Worm (Caenorhabditis elegans): ENCODE results near the gene ZK380.4.

The ZK380.4 gene

DNA sequence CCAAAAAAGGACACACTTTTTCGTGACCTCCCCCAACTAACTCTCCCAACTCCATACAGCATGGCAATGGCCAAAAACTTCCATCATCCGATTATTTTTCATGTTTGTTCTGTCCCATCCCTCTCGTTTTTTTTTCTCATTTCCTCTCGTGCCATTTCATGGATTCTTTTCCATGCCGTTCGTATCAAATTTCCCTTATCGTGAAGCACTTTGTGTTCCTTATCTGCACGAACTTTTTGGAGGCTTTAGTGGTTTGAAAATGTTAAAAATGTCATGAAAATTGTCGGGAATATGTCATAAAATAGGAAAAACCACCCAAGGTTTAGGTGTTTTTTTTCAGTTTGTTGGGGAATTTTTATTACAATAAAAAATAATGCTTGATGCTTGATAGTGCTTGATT lies 48.1 kb downstream of the ZK380.4 start:
- no peak for TF ChIP-seq snpc-4 (tag; optimal IDR thresholded peaks at IDR 0.05)
- TF ChIP-seq bed-3 (GFP tag; optimal IDR thresholded peaks at IDR 0.05) = no peak
- no peak for TF ChIP-seq zip-8 (tag; optimal IDR thresholded peaks at IDR 0.05)

- TF ChIP-seq sptf-1 (tag; optimal IDR thresholded peaks at IDR 0.05) (peak; percentile 15), nhr-2 (tag; optimal IDR thresholded peaks at IDR 0.05) (peak; percentile 53), nhr-12 (tag; optimal IDR thresholded peaks at IDR 0.05) (no peak), mls-2 (tag; optimal IDR thresholded peaks at IDR 0.05) (peak; percentile 36)
These were observed 48.8 kb downstream of the ZK380.4 start for ce11 chrX:1603027-1603426.

ce11 chrX:1602548-1602947 lies 49.2 kb downstream of the ZK380.4 start:
- TF ChIP-seq nhr-28 (tag; optimal IDR thresholded peaks at IDR 0.05) (no peak), elt-3 (tag; optimal IDR thresholded peaks at IDR 0.05) (no peak), cnd-1 (tag; optimal IDR thresholded peaks at IDR 0.05) (no peak), sem-2 (GFP tag; optimal IDR thresholded peaks at IDR 0.05) (peak; percentile 43), ham-2 (GFP tag; optimal IDR thresholded peaks at IDR 0.05) (no peak)

DNA sequence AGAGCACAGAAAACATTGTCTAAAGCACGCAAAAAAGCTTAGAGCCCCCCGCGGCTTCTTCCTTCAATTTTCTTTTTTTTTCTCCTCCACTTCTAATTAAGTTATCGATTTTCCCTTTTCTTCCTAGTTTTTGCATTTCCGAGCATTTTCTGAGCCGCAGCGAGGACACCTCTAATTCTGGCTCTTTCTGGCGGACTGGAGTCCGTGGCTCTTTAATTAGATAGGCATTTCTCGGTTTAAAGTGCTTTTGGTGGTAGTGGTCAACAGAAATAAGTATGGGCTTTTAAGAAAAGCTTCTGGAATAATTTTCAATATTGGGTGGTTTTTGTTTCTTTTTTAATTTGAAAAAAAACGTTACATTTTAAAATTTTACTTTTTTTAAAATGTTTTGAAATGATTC lies 50.2 kb downstream of the ZK380.4 start:
- TF ChIP-seq snpc-4 (tag; optimal IDR thresholded peaks at IDR 0.05) = no peak
- peak; percentile 90 for TF ChIP-seq ces-1 (GFP tag; optimal IDR thresholded peaks at IDR 0.05)
